Worm (Caenorhabditis elegans): ENCODE results near the gene C29F9.5.
"Not testable (repeated sequence)": the region's sequence is repeated elsewhere in the genome, so short reads cannot be mapped to it uniquely, and the experiment has no call there.

DNA sequence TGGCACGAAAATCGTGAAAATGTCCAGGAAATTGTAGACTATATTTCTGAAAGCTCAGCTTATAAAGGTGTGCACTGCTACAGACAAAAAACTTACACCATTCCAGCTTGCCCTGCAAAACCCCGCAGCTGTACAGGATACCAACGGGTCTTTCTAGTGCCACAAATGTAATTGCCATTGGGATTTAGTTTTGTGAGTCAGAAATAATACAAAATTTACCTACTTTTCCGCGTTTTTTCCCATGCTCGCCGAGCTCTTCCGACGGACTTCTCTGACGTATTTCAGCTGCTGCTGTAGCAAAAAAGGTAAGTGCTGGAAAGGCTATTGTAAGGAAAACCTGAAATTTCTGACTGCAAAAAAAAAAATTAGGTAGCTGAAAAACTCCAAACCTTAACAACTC, 20.3 kb upstream of the C29F9.5 start, which contains the start of gene C29F9.8:
- not testable (repeated sequence) for TF ChIP-seq madf-6 (GFP tag; IDR thresholded peaks at IDR 0.05); nfya-1 (tag; optimal IDR thresholded peaks at IDR 0.05; ENCODE audit: borderline replicate concordance, insufficient read depth); snpc-4 (GFP tag; optimal IDR thresholded peaks at IDR 0.05); snpc-4 (tag; optimal IDR thresholded peaks at IDR 0.05); mcd-1 (GFP tag; IDR thresholded peaks at IDR 0.05); ceh-40 (GFP tag; IDR thresholded peaks at IDR 0.05); unc-62 (GFP tag; optimal IDR thresholded peaks at IDR 0.05)

Data from whole organism, young adult.